Worm (Caenorhabditis elegans) whole organism, young adult: ENCODE measurements around the gene srv-9.

Source experiments
- B0336.3 ChIP-seq: fragments of 200-800 bp; sonication (Bioruptor generic); IDR thresholded peaks from 2 replicates; pipeline ENCODE4 v1.3.6; 2022; ENCODE audit warnings: missing genetic modification characterization, missing compliant biosample characterization
- C06A6.2 ChIP-seq: fragments of 200-800 bp; sonication (Bioruptor generic); conservative IDR thresholded peaks from 2 replicates; pipeline ENCODE4 v1.3.6; 2022; ENCODE audit warnings: missing genetic modification characterization, missing compliant biosample characterization
- F10E7.11 ChIP-seq: sonication (generic microtip); optimal IDR thresholded peaks from 2 replicates; lab custom pipeline; 2017; ENCODE audit warnings: mild to moderate bottlenecking, missing genetic modification characterization, moderate library complexity, missing compliant biosample characterization
- F37B4.10 ChIP-seq: fragments of 200-800 bp; sonication (Bioruptor generic); IDR thresholded peaks from 2 replicates; pipeline ENCODE4 v1.3.6; 2022; ENCODE audit warnings: missing genetic modification characterization, missing compliant biosample characterization
- F49E8.2 ChIP-seq: sonication (generic microtip); optimal IDR thresholded peaks from 3 replicates; lab custom pipeline; 2017; ENCODE audit warnings: missing genetic modification characterization, mild to moderate bottlenecking, missing compliant biosample characterization, antibody characterized with exemption, moderate library complexity; ENCODE audit not compliant: insufficient read depth
- F52B5.7 ChIP-seq: sonication (generic microtip); optimal IDR thresholded peaks from 2 replicates; lab custom pipeline; 2016; ENCODE audit warnings: mild to moderate bottlenecking, missing genetic modification characterization, missing compliant biosample characterization
- F57C9.4 ChIP-seq: sonication (generic microtip); optimal IDR thresholded peaks from 2 replicates; lab custom pipeline; 2017; ENCODE audit warnings: mild to moderate bottlenecking, missing genetic modification characterization, missing compliant biosample characterization
- T07F8.4 ChIP-seq: sonication (generic microtip); optimal IDR thresholded peaks from 2 replicates; lab custom pipeline; 2016; ENCODE audit warnings: mild to moderate bottlenecking, missing genetic modification characterization, moderate library complexity, missing compliant biosample characterization
- Y67H2A.10 ChIP-seq: fragments of 200-800 bp; sonication (Bioruptor generic); conservative IDR thresholded peaks from 2 replicates; pipeline ENCODE4 v1.3.6; 2022; ENCODE audit warnings: missing genetic modification reagents, missing genetic modification characterization, missing compliant biosample characterization
- Y79H2A.3 ChIP-seq: fragments of 200-800 bp; sonication (Bioruptor generic); conservative IDR thresholded peaks from 2 replicates; pipeline ENCODE4 v1.3.6; 2022; ENCODE audit warnings: missing genetic modification reagents, missing genetic modification characterization, missing compliant biosample characterization
- ZK185.1 ChIP-seq: sonication (generic microtip); optimal IDR thresholded peaks from 2 replicates; lab custom pipeline; 2016; ENCODE audit warnings: mild to moderate bottlenecking, missing genetic modification characterization, missing compliant biosample characterization; ENCODE audit not compliant: poor library complexity, severe bottlenecking
- akir-1 ChIP-seq: fragments of 200-800 bp; sonication (Bioruptor generic); optimal IDR thresholded peaks from 2 replicates; lab custom pipeline; 2018; ENCODE audit warnings: mild to moderate bottlenecking, missing genetic modification characterization, moderate library complexity, missing compliant biosample characterization
- aptf-3 ChIP-seq: fragments of 200-800 bp; sonication (Bioruptor generic); IDR thresholded peaks from 2 replicates; pipeline ENCODE4 v1.3.6; 2022; ENCODE audit warnings: missing genetic modification characterization, missing compliant biosample characterization
- athp-1 ChIP-seq: sonication (generic microtip); optimal IDR thresholded peaks from 2 replicates; lab custom pipeline; 2017; ENCODE audit warnings: mild to moderate bottlenecking, missing genetic modification characterization, missing compliant biosample characterization
- attf-5 ChIP-seq: fragments of 200-800 bp; sonication (Bioruptor generic); optimal IDR thresholded peaks from 2 replicates; lab custom pipeline; 2018; ENCODE audit warnings: mild to moderate bottlenecking, missing genetic modification characterization, missing compliant biosample characterization
- attf-6 ChIP-seq: fragments of 200-800 bp; sonication (Bioruptor generic); IDR thresholded peaks from 2 replicates; pipeline ENCODE4 v1.3.6; 2022; ENCODE audit warnings: missing genetic modification reagents, missing genetic modification characterization, missing compliant biosample characterization
- bed-2 ChIP-seq: fragments of 200-800 bp; sonication (Bioruptor generic); IDR thresholded peaks from 2 replicates; pipeline ENCODE4 v1.3.6; 2022; ENCODE audit warnings: missing genetic modification reagents, missing genetic modification characterization, missing compliant biosample characterization
- ccch-3 ChIP-seq: fragments of 200-800 bp; sonication (Bioruptor generic); optimal IDR thresholded peaks from 2 replicates; lab custom pipeline; 2018; ENCODE audit warnings: mild to moderate bottlenecking, missing genetic modification characterization, missing compliant biosample characterization
- cebp-2 ChIP-seq: fragments of 200-800 bp; sonication (Bioruptor generic); IDR thresholded peaks from 2 replicates; pipeline ENCODE4 v1.3.6; 2022; ENCODE audit warnings: missing genetic modification characterization, missing compliant biosample characterization
- ceh-58 ChIP-seq: fragments of 200-800 bp; sonication (Bioruptor generic); IDR thresholded peaks from 2 replicates; pipeline ENCODE4 v1.3.6; 2022; ENCODE audit warnings: missing genetic modification characterization, missing compliant biosample characterization
- ceh-79 ChIP-seq: sonication (generic microtip); optimal IDR thresholded peaks from 2 replicates; lab custom pipeline; 2017; ENCODE audit warnings: mild to moderate bottlenecking, missing genetic modification characterization, missing compliant biosample characterization
- ceh-91 ChIP-seq: fragments of 200-800 bp; sonication (Bioruptor generic); IDR thresholded peaks from 2 replicates; pipeline ENCODE4 v1.3.6; 2022; ENCODE audit warnings: missing genetic modification reagents, missing genetic modification characterization, missing compliant biosample characterization
- egl-18 ChIP-seq: fragments of 200-800 bp; sonication (Bioruptor generic); IDR thresholded peaks from 2 replicates; pipeline ENCODE4 v1.3.6; 2022; ENCODE audit warnings: missing genetic modification reagents, missing genetic modification characterization, missing compliant biosample characterization
- egrh-3 ChIP-seq: fragments of 200-800 bp; sonication (Bioruptor generic); IDR thresholded peaks from 2 replicates; pipeline ENCODE4 v1.3.6; 2022; ENCODE audit warnings: missing genetic modification reagents, missing genetic modification characterization, missing compliant biosample characterization
- fkh-3 ChIP-seq: sonication (generic microtip); optimal IDR thresholded peaks from 2 replicates; lab custom pipeline; 2016; ENCODE audit warnings: mild to moderate bottlenecking, missing genetic modification characterization, missing compliant biosample characterization
- hsf-1 ChIP-seq: fragments of 200-800 bp; sonication (Bioruptor generic); IDR thresholded peaks from 2 replicates; pipeline ENCODE4 v1.3.6; 2022; ENCODE audit warnings: missing genetic modification reagents, missing genetic modification characterization, missing compliant biosample characterization
- lin-40 ChIP-seq: sonication (generic microtip); optimal IDR thresholded peaks from 2 replicates; lab custom pipeline; 2016; ENCODE audit warnings: missing genetic modification characterization, mild to moderate bottlenecking, missing compliant biosample characterization, missing genotype, missing genetic modification reagents
- lir-1 ChIP-seq: fragments of 200-800 bp; sonication (Bioruptor generic); conservative IDR thresholded peaks from 2 replicates; pipeline ENCODE4 v1.3.6; 2022; ENCODE audit warnings: missing genetic modification reagents, missing genetic modification characterization, missing compliant biosample characterization
- lsy-27 ChIP-seq: sonication (generic microtip); optimal IDR thresholded peaks from 2 replicates; lab custom pipeline; 2017; ENCODE audit warnings: missing genetic modification characterization, mild to moderate bottlenecking, missing compliant biosample characterization, antibody characterized with exemption, missing genotype, borderline replicate concordance; ENCODE audit not compliant: insufficient read depth
- mes-4 ChIP-seq: sonication (generic microtip); optimal IDR thresholded peaks from 2 replicates; lab custom pipeline; 2016; ENCODE audit warnings: missing genotype, missing genetic modification characterization, missing compliant biosample characterization
- nfya-1 ChIP-seq: sonication (generic microtip); optimal IDR thresholded peaks from 2 replicates; lab custom pipeline; 2017; ENCODE audit warnings: antibody characterized with exemption, missing compliant biosample characterization, missing genetic modification characterization, borderline replicate concordance; ENCODE audit not compliant: insufficient read depth
- nhr-179 ChIP-seq: sonication (generic microtip); optimal IDR thresholded peaks from 2 replicates; lab custom pipeline; 2016; ENCODE audit warnings: mild to moderate bottlenecking, missing genetic modification characterization, missing compliant biosample characterization
- nhr-80 ChIP-seq: sonication (generic microtip); optimal IDR thresholded peaks from 2 replicates; lab custom pipeline; 2016; ENCODE audit warnings: missing genetic modification characterization, missing compliant biosample characterization
- pbrm-1 ChIP-seq: fragments of 200-800 bp; sonication (Bioruptor generic); IDR thresholded peaks from 2 replicates; pipeline ENCODE4 v1.3.6; 2022; ENCODE audit warnings: missing genetic modification reagents, missing genetic modification characterization, missing compliant biosample characterization
- pha-4 ChIP-seq: fragments of 150-350 bp; sonication (generic microtip); optimal IDR thresholded peaks from 2 replicates; lab custom pipeline; 2014; ENCODE audit warnings: missing biosample characterization, missing genetic modification reagents, missing genetic modification characterization
- rec-8 ChIP-seq, 2 experiments: sonication (generic microtip); optimal IDR thresholded peaks; 2 replicates each; lab custom pipeline; 2016; ENCODE audit warnings: mild to moderate bottlenecking in 2 of 2, missing genetic modification characterization in 2 of 2, missing genetic modification reagents in 2 of 2, missing genotype in 2 of 2, missing biosample characterization in 1 of 2, missing compliant biosample characterization in 1 of 2, moderate library complexity in 1 of 2
- repo-1 ChIP-seq: sonication (generic microtip); optimal IDR thresholded peaks from 2 replicates; lab custom pipeline; 2017; ENCODE audit warnings: mild to moderate bottlenecking, missing genetic modification characterization, missing compliant biosample characterization
- rpc-1 ChIP-seq, 2 experiments: fragments of 150-350 bp in 1 of 2; sonication (generic microtip) in 1 of 2; optimal IDR thresholded peaks; 2 replicates each; lab custom pipeline; 2014 to 2018; ENCODE audit warnings: missing biosample characterization in 1 of 2, missing genetic modification characterization in 1 of 2, missing genetic modification reagents in 1 of 2, missing genotype in 1 of 2
- snpc-4 ChIP-seq, 5 experiments: fragments of 150-350 bp in 1 of 5; sonication (generic microtip) in 4 of 5; optimal IDR thresholded peaks; 2 replicates each; lab custom pipeline; 2014 to 2018; ENCODE audit warnings: missing genetic modification characterization in 5 of 5, missing biosample characterization in 3 of 5, antibody characterized with exemption in 2 of 5, mild to moderate bottlenecking in 2 of 5, missing compliant biosample characterization in 2 of 5, missing genotype in 2 of 5, moderate library complexity in 2 of 5, missing genetic modification reagents in 1 of 5
- tlf-1 ChIP-seq: fragments of 200-800 bp; sonication (Bioruptor generic); optimal IDR thresholded peaks from 2 replicates; lab custom pipeline; 2018; ENCODE audit warnings: mild to moderate bottlenecking, missing genetic modification characterization, missing compliant biosample characterization
- xnd-1 ChIP-seq: sonication (generic microtip); optimal IDR thresholded peaks from 2 replicates; lab custom pipeline; 2016; ENCODE audit warnings: missing genotype, missing genetic modification reagents, missing genetic modification characterization, missing compliant biosample characterization
- ztf-22 ChIP-seq: fragments of 200-800 bp; sonication (Bioruptor generic); optimal IDR thresholded peaks from 2 replicates; lab custom pipeline; 2018; ENCODE audit warnings: mild to moderate bottlenecking, missing genetic modification characterization, moderate library complexity, missing compliant biosample characterization
- ztf-25 ChIP-seq: fragments of 200-800 bp; sonication (Bioruptor generic); IDR thresholded peaks from 2 replicates; pipeline ENCODE4 v1.3.6; 2022; ENCODE audit warnings: missing genetic modification reagents, missing genetic modification characterization, missing compliant biosample characterization
- ztf-28 ChIP-seq: fragments of 200-800 bp; sonication (Bioruptor generic); IDR thresholded peaks from 2 replicates; pipeline ENCODE4 v1.3.6; 2022; ENCODE audit warnings: missing genetic modification reagents, missing genetic modification characterization, missing compliant biosample characterization
- ztf-6 ChIP-seq: fragments of 200-800 bp; sonication (Bioruptor generic); IDR thresholded peaks from 2 replicates; pipeline ENCODE4 v1.3.6; 2022; ENCODE audit warnings: missing genetic modification reagents, missing genetic modification characterization, missing compliant biosample characterization

Gene srv-9

DNA sequence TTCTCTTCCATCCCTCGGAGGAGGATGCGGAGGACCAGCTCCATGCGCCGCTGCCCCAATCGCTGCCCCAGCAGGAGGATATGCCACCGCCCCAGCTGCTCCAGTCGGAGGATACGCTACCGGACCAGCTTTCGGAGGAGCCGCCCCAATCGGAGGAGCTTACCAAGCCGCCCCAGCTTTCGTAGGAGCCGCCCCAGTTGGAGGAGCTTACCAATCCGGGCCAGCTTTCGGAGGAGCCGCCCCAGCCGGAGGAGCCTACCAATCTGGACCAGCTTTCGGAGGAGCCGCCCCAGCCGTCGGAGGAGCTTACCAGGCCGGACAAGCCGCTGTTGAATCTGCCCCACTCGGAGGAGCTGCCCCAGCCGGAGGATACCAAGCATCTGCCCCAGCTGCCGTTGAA lies 7.5 kb downstream of the srv-9 start (continued):
- TF ChIP-seq nfya-1 (no peak), hsf-1 (no peak), Y79H2A.3 (GFP tag; lab: Robert Waterston, UW) (no peak), pbrm-1 (GFP tag; lab: Robert Waterston, UW) (no peak), ceh-79 (tag; lab: Kevin White, UChicago) (no peak), attf-5 (GFP tag; lab: Kevin White, UChicago) (no peak), bed-2 (GFP tag; lab: Robert Waterston, UW) (no peak), ZK185.1 (tag; lab: Kevin White, UChicago) (no peak), ceh-91 (no peak), nhr-80 (tag; lab: Kevin White, UChicago) (no peak), lsy-27 (tag; lab: Kevin White, UChicago) (no peak), tlf-1 (GFP tag; lab: Kevin White, UChicago) (no peak), cebp-2 (GFP tag; lab: Robert Waterston, UW) (no peak), aptf-3 (GFP tag; lab: Robert Waterston, UW) (0 out of 2 replicates have a peak, but pooled peaks have one; percentile 45), attf-6 (GFP tag; lab: Robert Waterston, UW) (no peak), T07F8.4 (no peak), xnd-1 (tag; lab: Kevin White, UChicago) (no peak), rpc-1 (optimal IDR thresholded peaks at IDR 0.05; lab: Kevin White, UChicago) (no peak), rpc-1 (tag; optimal IDR thresholded peaks at IDR 0.05; lab: Kevin White, UChicago) (no peak), F57C9.4 (no peak), ccch-3 (GFP tag; lab: Kevin White, UChicago) (no peak), ceh-58 (GFP tag; lab: Robert Waterston, UW) (no peak), ztf-28 (0 out of 2 replicates have a peak, but pooled peaks have one; percentile 26), fkh-3 (tag; lab: Kevin White, UChicago) (no peak), athp-1 (no peak), lin-40 (tag; lab: Kevin White, UChicago) (no peak), B0336.3 (GFP tag; lab: Robert Waterston, UW) (no peak), F52B5.7 (tag; lab: Kevin White, UChicago) (no peak), C06A6.2 (no peak), egrh-3 (GFP tag; lab: Robert Waterston, UW) (peak; percentile 98), F37B4.10 (GFP tag; lab: Robert Waterston, UW) (no peak), ztf-22 (no peak)

DNA sequence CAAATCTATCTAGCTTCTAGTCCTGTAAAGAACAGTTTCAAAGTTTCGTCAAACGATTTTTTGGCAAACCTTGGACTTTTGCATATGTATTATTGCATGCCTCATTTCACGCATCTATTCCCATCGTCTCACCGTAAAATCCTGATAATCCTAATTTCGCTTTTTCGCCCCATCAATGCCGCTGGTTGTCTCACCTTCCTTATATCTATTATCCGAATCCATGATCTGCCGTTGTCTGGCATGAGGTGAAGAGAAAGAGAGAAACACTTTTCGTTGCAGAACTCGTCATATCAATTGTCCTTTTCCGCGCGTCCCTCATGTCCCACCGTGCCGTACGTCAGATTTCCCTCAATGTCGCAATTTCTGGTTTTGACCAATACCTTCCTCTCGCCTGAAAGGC lies 8.4 kb downstream of the srv-9 start, which contains the start of gene cut-2:
Gene cut-2 (plus strand): TSS at position 365 of the 400 bp plus-strand sequence.
- TF ChIP-seq mes-4 (tag; lab: Kevin White, UChicago) (no peak), egl-18 (GFP tag; lab: Robert Waterston, UW) (no peak), rec-8 (tag; optimal IDR thresholded peaks at IDR 0.05; lab: Kevin White, UChicago) (no peak), lin-40 (tag; lab: Kevin White, UChicago) (no peak), snpc-4 (GFP tag; optimal IDR thresholded peaks at IDR 0.05; lab: Kevin White, UChicago) (no peak), snpc-4 (tag; optimal IDR thresholded peaks at IDR 0.05; lab: Kevin White, UChicago) (no peak), ztf-25 (no peak), lir-1 (GFP tag; lab: Robert Waterston, UW) (no peak), F10E7.11 (no peak), akir-1 (no peak), F49E8.2 (tag; lab: Kevin White, UChicago) (no peak), nfya-1 (no peak), nhr-179 (tag; lab: Kevin White, UChicago) (no peak), pha-4 (tag; lab: Kevin White, UChicago) (no peak), repo-1 (no peak), Y67H2A.10 (GFP tag; lab: Robert Waterston, UW) (no peak), ztf-6 (GFP tag; lab: Robert Waterston, UW) (no peak), F57C9.4 (no peak)
